Worm (Caenorhabditis elegans) whole organism, L4 larva: ENCODE data around the gene F38H4.6.

Experiments
- ZK546.5 ChIP-seq, 2 experiments: sonication (generic microtip); optimal IDR thresholded peaks; 2 replicates each; lab custom pipeline; 2017; ENCODE audit warnings: missing biosample characterization in 2 of 2, missing genetic modification characterization in 2 of 2
- cey-2 ChIP-seq: sonication (generic microtip); optimal IDR thresholded peaks from 3 replicates; lab custom pipeline; 2017; ENCODE audit warnings: missing genetic modification characterization, mild to moderate bottlenecking, missing compliant biosample characterization, antibody characterized with exemption, borderline replicate concordance; ENCODE audit not compliant: insufficient read depth
- daf-19 ChIP-seq: fragments of 200-800 bp; sonication (Bioruptor generic); conservative IDR thresholded peaks from 2 replicates; pipeline ENCODE4 v1.3.6; 2022; ENCODE audit warnings: missing genetic modification characterization, missing compliant biosample characterization
- jun-1 ChIP-seq: fragments of 150-350 bp; optimal IDR thresholded peaks from 2 replicates; lab custom pipeline; 2014; ENCODE audit warnings: missing biosample characterization, missing genetic modification reagents, missing genetic modification characterization
- madf-9 ChIP-seq: fragments of 200-800 bp; sonication (Bioruptor generic); conservative IDR thresholded peaks from 2 replicates; pipeline ENCODE4 v1.3.6; 2022; ENCODE audit warnings: missing genetic modification reagents, missing genetic modification characterization, missing compliant biosample characterization
- mdl-1 ChIP-seq, 2 experiments: fragments of 150-350 bp in 1 of 2; sonication (generic microtip) in 1 of 2; optimal IDR thresholded peaks; 2 replicates each; lab custom pipeline; 2014 to 2017; ENCODE audit warnings: missing biosample characterization in 2 of 2, missing genetic modification characterization in 2 of 2
- mxl-2 ChIP-seq: fragments of 200-800 bp; sonication (Bioruptor generic); conservative IDR thresholded peaks from 2 replicates; pipeline ENCODE4 v1.3.6; 2022; ENCODE audit warnings: missing genetic modification reagents, missing genetic modification characterization, missing compliant biosample characterization

ce11 chrIV:11809047-11809446, 38.6 kb downstream of the F38H4.6 start:
- no peak for TF ChIP-seq madf-9 (GFP tag; lab: Robert Waterston, UW)
- no peak for TF ChIP-seq mdl-1 (tag; optimal IDR thresholded peaks at IDR 0.05; lab: Kevin White, UChicago)
- TF ChIP-seq mxl-2 = no peak
- no peak for TF ChIP-seq cey-2 (tag; lab: Kevin White, UChicago)
- no peak for TF ChIP-seq daf-19 (GFP tag; lab: Robert Waterston, UW)
- no peak for TF ChIP-seq ZK546.5 (tag; optimal IDR thresholded peaks at IDR 0.05; lab: Kevin White, UChicago)
- TF ChIP-seq jun-1 (tag; lab: Kevin White, UChicago) = no peak
